Worm (Caenorhabditis elegans) whole organism, L1 larva: ENCODE results near the gene melo-1.

Experiments
- elt-3 ChIP-seq, 6 experiments: fragments of 150-350 bp in 1 of 6; sonication (generic microtip); optimal IDR thresholded peaks; 2 replicates each; lab custom pipeline; 2017 to 2018; ENCODE audit warnings: missing biosample characterization in 6 of 6, missing genetic modification characterization in 6 of 6, inconsistent platforms in 1 of 6
- fkh-4 ChIP-seq: sonication (generic microtip); optimal IDR thresholded peaks from 2 replicates; lab custom pipeline; 2016; ENCODE audit warnings: missing compliant biosample characterization, missing genetic modification characterization, borderline replicate concordance
- grh-1 ChIP-seq: fragments of 200-800 bp; sonication (Bioruptor generic); IDR thresholded peaks from 2 replicates; pipeline ENCODE4 v1.3.6; 2022; ENCODE audit warnings: missing genetic modification reagents, missing genetic modification characterization, missing compliant biosample characterization
- nhr-20 ChIP-seq: sonication (generic microtip); optimal IDR thresholded peaks from 2 replicates; lab custom pipeline; 2016; ENCODE audit warnings: mild to moderate bottlenecking, missing genetic modification characterization, missing compliant biosample characterization
- nhr-28 ChIP-seq: fragments of 150-350 bp; optimal IDR thresholded peaks from 2 replicates; lab custom pipeline; 2014; ENCODE audit warnings: missing biosample characterization, missing genetic modification characterization
- nhr-77 ChIP-seq: fragments of 150-350 bp; optimal IDR thresholded peaks from 2 replicates; lab custom pipeline; 2014; ENCODE audit warnings: missing biosample characterization, missing genetic modification characterization
- pqm-1 ChIP-seq: sonication (generic microtip); optimal IDR thresholded peaks from 3 replicates; lab custom pipeline; 2017; ENCODE audit warnings: missing biosample characterization, missing genetic modification characterization
- sox-4 ChIP-seq: sonication (generic microtip); optimal IDR thresholded peaks from 2 replicates; lab custom pipeline; 2016; ENCODE audit warnings: missing genetic modification characterization, missing compliant biosample characterization
- unc-62 ChIP-seq: fragments of 150-350 bp; optimal IDR thresholded peaks from 2 replicates; lab custom pipeline; 2014; ENCODE audit warnings: missing biosample characterization, missing genetic modification reagents, missing genetic modification characterization
- unc-86 ChIP-seq: sonication (generic microtip); optimal IDR thresholded peaks from 2 replicates; lab custom pipeline; 2016; ENCODE audit warnings: missing genetic modification characterization, missing compliant biosample characterization
- xbp-1 ChIP-seq: sonication (generic microtip); optimal IDR thresholded peaks from 2 replicates; lab custom pipeline; 2016; ENCODE audit warnings: missing genetic modification characterization, missing compliant biosample characterization

DNA sequence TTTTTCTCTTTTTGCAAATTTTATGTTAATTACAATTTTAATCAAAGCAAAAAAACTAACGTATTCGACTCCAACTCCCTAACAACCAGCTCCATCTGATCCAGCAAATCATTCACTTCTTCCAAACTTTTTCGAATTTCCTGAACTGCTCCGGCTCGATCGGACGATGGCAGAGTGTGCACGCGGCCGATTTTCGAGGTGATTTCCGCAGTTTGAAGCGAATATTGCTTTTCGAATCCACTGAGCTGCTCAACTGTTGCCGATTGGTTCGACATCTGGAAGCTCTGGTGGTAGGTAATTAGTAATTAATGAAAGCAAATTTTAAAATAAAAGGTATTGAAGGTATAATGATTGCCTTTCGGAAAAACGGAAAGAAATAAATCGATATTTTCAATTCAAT lies 20.4 kb upstream of the melo-1 start, which contains the start of gene vti-1:
- TF ChIP-seq sox-4 (tag; lab: Kevin White, UChicago) = no peak
- no peak for TF ChIP-seq elt-3 (tag; optimal IDR thresholded peaks at IDR 0.05; lab: Kevin White, UChicago)
- no peak for TF ChIP-seq nhr-77 (tag; lab: Kevin White, UChicago)
- no peak for TF ChIP-seq pqm-1 (tag; lab: Kevin White, UChicago)
- TF ChIP-seq grh-1 = no peak
- TF ChIP-seq unc-62 (GFP tag; lab: Kevin White, UChicago) = no peak
- no peak for TF ChIP-seq unc-86 (tag; lab: Kevin White, UChicago)
- TF ChIP-seq nhr-20 (tag; lab: Kevin White, UChicago) = no peak
- no peak for TF ChIP-seq nhr-28 (tag; lab: Kevin White, UChicago)
- no peak for TF ChIP-seq fkh-4
- TF ChIP-seq xbp-1 (tag; lab: Kevin White, UChicago) = no peak
